Worm (Caenorhabditis elegans) whole organism, late embryonic: ENCODE results near the gene R02F2.5.

ENCODE experiments used
- C38D4.7 ChIP-seq: fragments of 200-800 bp; sonication (Bioruptor generic); optimal IDR thresholded peaks from 2 replicates; lab custom pipeline; 2018; ENCODE audit warnings: mild to moderate bottlenecking, missing genetic modification characterization, moderate library complexity, missing compliant biosample characterization
- K09A11.1 ChIP-seq: sonication (generic microtip); optimal IDR thresholded peaks from 2 replicates; lab custom pipeline; 2017; ENCODE audit warnings: antibody characterized with exemption, mild to moderate bottlenecking, missing genetic modification characterization, missing compliant biosample characterization; ENCODE audit not compliant: insufficient read depth
- ahr-1 ChIP-seq: sonication (generic microtip); optimal IDR thresholded peaks from 2 replicates; lab custom pipeline; 2016; ENCODE audit warnings: missing genetic modification characterization, missing compliant biosample characterization
- ceh-14 ChIP-seq: sonication (generic microtip); optimal IDR thresholded peaks from 2 replicates; lab custom pipeline; 2016; ENCODE audit warnings: missing genotype, missing genetic modification characterization, missing compliant biosample characterization
- ceh-19 ChIP-seq: fragments of 200-800 bp; sonication (Bioruptor generic); optimal IDR thresholded peaks from 2 replicates; lab custom pipeline; 2018; ENCODE audit warnings: mild to moderate bottlenecking, missing genetic modification characterization, missing compliant biosample characterization
- ceh-2 ChIP-seq: sonication (generic microtip); optimal IDR thresholded peaks from 2 replicates; lab custom pipeline; 2016; ENCODE audit warnings: missing genotype, missing genetic modification characterization, missing compliant biosample characterization
- ceh-22 ChIP-seq: sonication (generic microtip); optimal IDR thresholded peaks from 2 replicates; lab custom pipeline; 2017; ENCODE audit warnings: missing biosample characterization, missing genetic modification characterization
- ceh-30 ChIP-seq: fragments of 150-350 bp; optimal IDR thresholded peaks from 2 replicates; lab custom pipeline; 2014; ENCODE audit warnings: missing biosample characterization, missing genetic modification characterization
- ceh-31 ChIP-seq: sonication (generic microtip); optimal IDR thresholded peaks from 2 replicates; lab custom pipeline; 2016; ENCODE audit warnings: missing genetic modification characterization, missing compliant biosample characterization
- ceh-45 ChIP-seq: fragments of 200-800 bp; sonication (Bioruptor generic); IDR thresholded peaks from 2 replicates; pipeline ENCODE4 v1.3.6; 2022; ENCODE audit warnings: missing genetic modification reagents, missing genetic modification characterization, missing compliant biosample characterization
- che-1 ChIP-seq: sonication (generic microtip); optimal IDR thresholded peaks from 2 replicates; lab custom pipeline; 2016; ENCODE audit warnings: mild to moderate bottlenecking, missing genetic modification characterization, missing compliant biosample characterization
- dve-1 ChIP-seq: sonication (generic microtip); optimal IDR thresholded peaks from 2 replicates; lab custom pipeline; 2017; ENCODE audit warnings: antibody characterized with exemption, mild to moderate bottlenecking, missing genetic modification characterization, missing compliant biosample characterization
- elt-2 ChIP-seq: sonication (generic microtip); optimal IDR thresholded peaks from 2 replicates; lab custom pipeline; 2016; ENCODE audit warnings: missing genetic modification reagents, missing genetic modification characterization, missing compliant biosample characterization
- elt-4 ChIP-seq: sonication (generic microtip); optimal IDR thresholded peaks from 2 replicates; lab custom pipeline; 2016; ENCODE audit warnings: missing genetic modification characterization, missing compliant biosample characterization
- fax-1 ChIP-seq: sonication (generic microtip); optimal IDR thresholded peaks from 2 replicates; lab custom pipeline; 2016; ENCODE audit warnings: missing genotype, missing genetic modification characterization, missing compliant biosample characterization
- fkh-10 ChIP-seq: fragments of 150-350 bp; optimal IDR thresholded peaks from 2 replicates; lab custom pipeline; 2014; ENCODE audit warnings: missing biosample characterization, missing genetic modification reagents, missing genetic modification characterization
- gmeb-2 ChIP-seq: sonication (generic microtip); optimal IDR thresholded peaks from 2 replicates; lab custom pipeline; 2016; ENCODE audit warnings: missing genetic modification characterization, inconsistent platforms, missing compliant biosample characterization
- hlh-15 ChIP-seq: sonication (generic microtip); optimal IDR thresholded peaks from 2 replicates; lab custom pipeline; 2016; ENCODE audit warnings: missing genetic modification characterization, missing compliant biosample characterization
- hlh-30 ChIP-seq: sonication (generic microtip); optimal IDR thresholded peaks from 2 replicates; lab custom pipeline; 2017; ENCODE audit warnings: antibody characterized with exemption, missing genetic modification characterization, missing compliant biosample characterization; ENCODE audit not compliant: insufficient read depth
- hlh-8 ChIP-seq: sonication (generic microtip); optimal IDR thresholded peaks from 2 replicates; lab custom pipeline; 2016; ENCODE audit warnings: missing genotype, missing genetic modification characterization, missing compliant biosample characterization
- lin-11 ChIP-seq: fragments of 200-800 bp; sonication (Bioruptor generic); optimal IDR thresholded peaks from 2 replicates; lab custom pipeline; 2018; ENCODE audit warnings: mild to moderate bottlenecking, missing genetic modification characterization, missing compliant biosample characterization
- mec-3 ChIP-seq: sonication (generic microtip); optimal IDR thresholded peaks from 2 replicates; lab custom pipeline; 2016; ENCODE audit warnings: borderline replicate concordance, missing genetic modification characterization, missing compliant biosample characterization
- nfya-1 ChIP-seq: sonication (generic microtip); optimal IDR thresholded peaks from 2 replicates; lab custom pipeline; 2017; ENCODE audit warnings: missing genetic modification characterization, mild to moderate bottlenecking, missing compliant biosample characterization, antibody characterized with exemption, moderate library complexity
- nhr-11 ChIP-seq: fragments of 150-350 bp; optimal IDR thresholded peaks from 2 replicates; lab custom pipeline; 2014; ENCODE audit warnings: missing biosample characterization, missing genetic modification characterization
- pat-9 ChIP-seq: fragments of 200-800 bp; sonication (Bioruptor generic); optimal IDR thresholded peaks from 2 replicates; lab custom pipeline; 2018; ENCODE audit warnings: mild to moderate bottlenecking, missing genetic modification characterization, moderate library complexity, missing compliant biosample characterization
- pha-2 ChIP-seq: sonication (generic microtip); optimal IDR thresholded peaks from 2 replicates; lab custom pipeline; 2017; ENCODE audit warnings: mild to moderate bottlenecking, missing genetic modification characterization, missing compliant biosample characterization
- pha-4 ChIP-seq: fragments of 150-350 bp; optimal IDR thresholded peaks from 2 replicates; lab custom pipeline; 2018; ENCODE audit warnings: missing biosample characterization, missing genetic modification reagents, missing genetic modification characterization
- pqm-1 ChIP-seq: sonication (generic microtip); optimal IDR thresholded peaks from 2 replicates; lab custom pipeline; 2016; ENCODE audit warnings: missing genetic modification characterization, missing compliant biosample characterization
- pros-1 ChIP-seq: fragments of 150-350 bp; optimal IDR thresholded peaks from 2 replicates; lab custom pipeline; 2014; ENCODE audit warnings: missing biosample characterization, missing genetic modification reagents, missing genetic modification characterization
- rnt-1 ChIP-seq: sonication (generic microtip); optimal IDR thresholded peaks from 2 replicates; lab custom pipeline; 2016; ENCODE audit warnings: missing genetic modification characterization, missing compliant biosample characterization
- sdc-2 ChIP-seq: sonication (generic microtip); optimal IDR thresholded peaks from 2 replicates; lab custom pipeline; 2016; ENCODE audit warnings: missing genotype, missing genetic modification characterization, missing compliant biosample characterization
- sox-4 ChIP-seq: sonication (generic microtip); optimal IDR thresholded peaks from 2 replicates; lab custom pipeline; 2017; ENCODE audit warnings: mild to moderate bottlenecking, missing genetic modification characterization, inconsistent platforms, missing compliant biosample characterization
- syd-9 ChIP-seq: sonication (generic microtip); optimal IDR thresholded peaks from 2 replicates; lab custom pipeline; 2016; ENCODE audit warnings: mild to moderate bottlenecking, missing genetic modification characterization, moderate library complexity, missing compliant biosample characterization
- tbx-7 ChIP-seq: sonication (generic microtip); optimal IDR thresholded peaks from 2 replicates; lab custom pipeline; 2016; ENCODE audit warnings: missing genotype, missing genetic modification characterization, missing compliant biosample characterization
- unc-3 ChIP-seq, 2 experiments: fragments of 200-800 bp in 1 of 2; sonication (Bioruptor generic) in 1 of 2; sonication (generic microtip) in 1 of 2; conservative IDR thresholded peaks in 1 of 2; optimal IDR thresholded peaks in 1 of 2; 2 replicates each; pipeline versions ENCODE4 v1.3.6 to Lab custom; 2016 to 2022; ENCODE audit warnings: missing compliant biosample characterization in 2 of 2, missing genetic modification characterization in 2 of 2, missing genetic modification reagents in 1 of 2
- unc-55 ChIP-seq: sonication (generic microtip); optimal IDR thresholded peaks from 2 replicates; lab custom pipeline; 2017; ENCODE audit warnings: missing biosample characterization, missing genetic modification reagents, missing genetic modification characterization
- zip-5 ChIP-seq: sonication (generic microtip); optimal IDR thresholded peaks from 2 replicates; lab custom pipeline; 2016; ENCODE audit warnings: missing genetic modification characterization, missing compliant biosample characterization
- ztf-16 ChIP-seq: sonication (generic microtip); optimal IDR thresholded peaks from 2 replicates; lab custom pipeline; 2017; ENCODE audit warnings: missing genetic modification characterization, missing compliant biosample characterization

R02F2.5 gene

ce11 chrIII:5464077-5464476 is 15.0 kb upstream of the R02F2.5 start, which contains the start of gene F48E8.2:
Gene F48E8.2 (plus strand): TSS chrIII:5464377.
- TF ChIP-seq hlh-15 (no peak), nhr-11 (tag; lab: Kevin White, UChicago) (no peak), ceh-30 (no peak), pha-4 (no peak), gmeb-2 (no peak), sdc-2 (tag; lab: Kevin White, UChicago) (no peak), elt-4 (tag; lab: Kevin White, UChicago) (no peak)

ce11 chrIII:5464850-5465249 is 14.3 kb upstream of the R02F2.5 start:
- TF ChIP-seq unc-3 (GFP tag; conservative IDR thresholded peaks at IDR 0.05; lab: Robert Waterston, UW) (no peak), unc-3 (tag; optimal IDR thresholded peaks at IDR 0.05; lab: Kevin White, UChicago) (no peak), mec-3 (tag; lab: Kevin White, UChicago) (no peak), sox-4 (tag; lab: Kevin White, UChicago) (no peak), K09A11.1 (tag; lab: Kevin White, UChicago) (no peak), ceh-19 (GFP tag; lab: Kevin White, UChicago) (no peak), dve-1 (tag; lab: Kevin White, UChicago) (no peak), ceh-31 (tag; lab: Kevin White, UChicago) (no peak), ceh-14 (tag; lab: Kevin White, UChicago) (no peak), hlh-30 (no peak), tbx-7 (tag; lab: Kevin White, UChicago) (no peak), hlh-8 (tag; lab: Kevin White, UChicago) (no peak), ceh-2 (tag; lab: Kevin White, UChicago) (no peak), pat-9 (tag; lab: Kevin White, UChicago) (no peak), fax-1 (tag; lab: Kevin White, UChicago) (no peak), fkh-10 (no peak), che-1 (tag; lab: Kevin White, UChicago) (no peak), ceh-22 (tag; lab: Kevin White, UChicago) (no peak), pqm-1 (no peak), lin-11 (tag; lab: Kevin White, UChicago) (no peak), ahr-1 (tag; lab: Kevin White, UChicago) (no peak)

- TF ChIP-seq nfya-1 (tag; lab: Kevin White, UChicago) (peak; percentile 96), syd-9 (tag; lab: Kevin White, UChicago) (no peak)
- TF ChIP-seq, all 69 proteins: peak for 1
Observed at ce11 chrIII:5469090-5469489, 10.0 kb upstream of the R02F2.5 start.

- TF ChIP-seq C38D4.7 (GFP tag; lab: Kevin White, UChicago) (no peak), pros-1 (tag; lab: Kevin White, UChicago) (no peak)
Observed at ce11 chrIII:5472693-5473092, 6.4 kb upstream of the R02F2.5 start.

ce11 chrIII:5474176-5474575 is 4.9 kb upstream of the R02F2.5 start, which contains the start of gene lon-1:
Gene lon-1 (plus strand): TSS chrIII:5474476.
- TF ChIP-seq gmeb-2, result no peak
- TF ChIP-seq ceh-22 (tag; lab: Kevin White, UChicago), result no peak
- TF ChIP-seq rnt-1, result no peak
- TF ChIP-seq unc-3 (GFP tag; conservative IDR thresholded peaks at IDR 0.05; lab: Robert Waterston, UW), result no peak
- TF ChIP-seq unc-3 (tag; optimal IDR thresholded peaks at IDR 0.05; lab: Kevin White, UChicago), result no peak
- TF ChIP-seq ztf-16 (tag; lab: Kevin White, UChicago), result no peak
- no peak for TF ChIP-seq zip-5 (tag; lab: Kevin White, UChicago)
- no peak for TF ChIP-seq pha-2 (tag; lab: Kevin White, UChicago)
- TF ChIP-seq K09A11.1 (tag; lab: Kevin White, UChicago), result no peak
- TF ChIP-seq nhr-11 (tag; lab: Kevin White, UChicago), result no peak
- TF ChIP-seq unc-55 (GFP tag; lab: Kevin White, UChicago), result no peak
- TF ChIP-seq elt-2 (tag; lab: Kevin White, UChicago), result no peak
- TF ChIP-seq ceh-14 (tag; lab: Kevin White, UChicago), result no peak
- TF ChIP-seq ceh-45 (GFP tag; lab: Robert Waterston, UW), result no peak
